Worm (Caenorhabditis elegans) whole organism, L2 larva: ENCODE data around the gene Y62H9A.15.

ENCODE experiments used
- ceh-16 ChIP-seq: fragments of 150-350 bp; optimal IDR thresholded peaks from 2 replicates; lab custom pipeline; 2014; ENCODE audit warnings: missing biosample characterization, missing genetic modification characterization
- crh-2 ChIP-seq: sonication (generic microtip); optimal IDR thresholded peaks from 2 replicates; lab custom pipeline; 2017; ENCODE audit warnings: missing biosample characterization, missing genetic modification characterization
- elt-3 ChIP-seq: sonication (generic microtip); optimal IDR thresholded peaks from 2 replicates; lab custom pipeline; 2017; ENCODE audit warnings: missing biosample characterization, missing genetic modification characterization
- fos-1 ChIP-seq: fragments of 150-350 bp; optimal IDR thresholded peaks from 2 replicates; lab custom pipeline; 2014; ENCODE audit warnings: missing biosample characterization, missing genetic modification characterization
- mbf-1 ChIP-seq: sonication (generic microtip); optimal IDR thresholded peaks from 2 replicates; lab custom pipeline; 2017; ENCODE audit warnings: missing biosample characterization, missing genetic modification characterization
- nhr-12 ChIP-seq: fragments of 150-350 bp; optimal IDR thresholded peaks from 2 replicates; lab custom pipeline; 2014; ENCODE audit warnings: missing biosample characterization, missing genetic modification characterization
- nhr-237 ChIP-seq: fragments of 150-350 bp; optimal IDR thresholded peaks from 2 replicates; lab custom pipeline; 2014; ENCODE audit warnings: missing biosample characterization, missing genetic modification characterization
- unc-39 ChIP-seq: fragments of 150-350 bp; optimal IDR thresholded peaks from 2 replicates; lab custom pipeline; 2014; ENCODE audit warnings: missing biosample characterization, missing genetic modification characterization
- unc-62 ChIP-seq: fragments of 150-350 bp; optimal IDR thresholded peaks from 2 replicates; lab custom pipeline; 2014; ENCODE audit warnings: missing biosample characterization, missing genetic modification reagents, missing genetic modification characterization
- ztf-11 ChIP-seq: sonication (generic microtip); optimal IDR thresholded peaks from 2 replicates; lab custom pipeline; 2017; ENCODE audit warnings: missing biosample characterization, missing genetic modification characterization

ce11 chrX:11902661-11903060 is 7.3 kb downstream of the Y62H9A.15 start, which contains the start of gene Y62H9A.10:
- TF ChIP-seq ztf-11 (tag; lab: Kevin White, UChicago) (no peak), unc-39 (tag; lab: Kevin White, UChicago) (no peak), unc-62 (GFP tag; lab: Kevin White, UChicago) (no peak), nhr-237 (tag; lab: Kevin White, UChicago) (no peak), elt-3 (tag; lab: Kevin White, UChicago) (no peak), fos-1 (tag; lab: Kevin White, UChicago) (no peak), ceh-16 (tag; lab: Kevin White, UChicago) (no peak), crh-2 (no peak), mbf-1 (tag; lab: Kevin White, UChicago) (no peak), nhr-12 (tag; lab: Kevin White, UChicago) (no peak)
